Fruit fly (Drosophila melanogaster): Measurements from ENCODE around the gene CG14645.

The CG14645 gene

DNA sequence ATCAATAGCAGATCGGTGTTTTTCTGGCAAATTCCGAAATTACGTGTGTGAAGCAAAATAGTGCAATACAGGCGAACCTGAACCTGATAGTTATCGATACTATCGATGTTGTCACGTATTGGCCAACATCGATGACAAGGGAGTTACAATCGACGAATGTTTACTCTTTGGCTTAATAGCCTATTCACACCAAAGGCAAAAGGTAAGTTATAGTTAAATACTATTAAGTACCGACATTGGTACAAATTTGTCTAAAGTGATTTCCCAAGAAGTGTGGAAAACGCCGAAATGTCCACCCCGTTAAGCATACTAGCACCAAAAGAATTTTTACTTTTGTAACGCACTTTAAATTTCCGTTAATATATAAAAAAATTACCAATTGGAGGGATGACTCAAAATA lies 934 bp upstream of the CG14645 start, which contains the start of gene CG9776 (continued):
- TF ChIP-seq bowl (GFP tag; IDR thresholded peaks at IDR 0.05), result no peak
- peak; percentile 76 for TF ChIP-seq pum (GFP tag; optimal IDR thresholded peaks at IDR 0.05)
- TF ChIP-seq ato (GFP tag; IDR thresholded peaks at IDR 0.05; ENCODE audit: partially characterized antibody), result peak; percentile 99
- TF ChIP-seq CG8290 (GFP tag; optimal IDR thresholded peaks at IDR 0.05), result peak; percentile 84
- peak; percentile 67 to 93 for TF ChIP-seq CG8290 (tag; optimal IDR thresholded peaks at IDR 0.05)
- TF ChIP-seq CG10462 (GFP tag; optimal IDR thresholded peaks at IDR 0.05), result peak; percentile 8
- no peak for TF ChIP-seq CTCF (GFP tag; optimal IDR thresholded peaks at IDR 0.05)
- TF ChIP-seq H15 (GFP tag; IDR thresholded peaks at IDR 0.05), result 0 out of 3 replicates have a peak, but pooled peaks have one; percentile 13
- TF ChIP-seq Kr (GFP tag; optimal IDR thresholded peaks at IDR 0.05), result no peak
- peak; percentile 62 for TF ChIP-seq NfI (GFP tag; optimal IDR thresholded peaks at IDR 0.05)
- TF ChIP-seq tx (GFP tag; optimal IDR thresholded peaks at IDR 0.05), result peak; percentile 37
- peak; percentile 98 for TF ChIP-seq zen2 (GFP tag; IDR thresholded peaks at IDR 0.05; ENCODE audit: partially characterized antibody)
- no peak for TF ChIP-seq CG13894 (tag; optimal IDR thresholded peaks at IDR 0.05)
- TF ChIP-seq CG6683 (GFP tag; optimal IDR thresholded peaks at IDR 0.05), result no peak
- peak; percentile 44 for TF ChIP-seq CG15479 (GFP tag; optimal IDR thresholded peaks at IDR 0.05)
- peak; percentile 73 for TF ChIP-seq CHES-1-like (GFP tag; optimal IDR thresholded peaks at IDR 0.05)
- TF ChIP-seq CG10147 (GFP tag; optimal IDR thresholded peaks at IDR 0.05), result no peak
- peak; percentile 97 for TF ChIP-seq CG42726 (GFP tag; IDR thresholded peaks at IDR 0.05; ENCODE audit: partially characterized antibody)
- TF ChIP-seq Aef1 (GFP tag; IDR thresholded peaks at IDR 0.05), result no peak
- TF ChIP-seq slou (GFP tag; optimal IDR thresholded peaks at IDR 0.05), result peak; percentile 6
- TF ChIP-seq CG11695 (GFP tag; IDR thresholded peaks at IDR 0.05), result 0 out of 3 replicates have a peak, but pooled peaks have one; percentile 11
- peak; percentile 98 for TF ChIP-seq BEAF-32 (GFP tag; optimal IDR thresholded peaks at IDR 0.05)
- peak; percentile 6 for TF ChIP-seq CG8089 (GFP tag; optimal IDR thresholded peaks at IDR 0.05)
- TF ChIP-seq inv (GFP tag; IDR thresholded peaks at IDR 0.05; ENCODE audit: partially characterized antibody), result peak; percentile 98
- peak; percentile 63; the same call in 1 of the 2 replicates for TF ChIP-seq ara (GFP tag; IDR thresholded peaks at IDR 0.05)
- peak; percentile 97 for TF ChIP-seq HLH4C (GFP tag; IDR thresholded peaks at IDR 0.05; ENCODE audit: partially characterized antibody)
- TF ChIP-seq trem (tag; optimal IDR thresholded peaks at IDR 0.05), result peak; percentile 71
- TF ChIP-seq exex (tag; optimal IDR thresholded peaks at IDR 0.05), result no peak
- TF ChIP-seq amos (GFP tag; IDR thresholded peaks at IDR 0.05; ENCODE audit: partially characterized antibody), result peak; percentile 99
- no peak for TF ChIP-seq gem (tag; optimal IDR thresholded peaks at IDR 0.05)
- no peak for TF ChIP-seq so (GFP tag; IDR thresholded peaks at IDR 0.05)
- no peak for TF ChIP-seq Spps (tag; optimal IDR thresholded peaks at IDR 0.05)
- TF ChIP-seq dysf (GFP tag; IDR thresholded peaks at IDR 0.05), result peak; percentile 74
- TF ChIP-seq CG11398 (GFP tag; optimal IDR thresholded peaks at IDR 0.05), result no peak
- TF ChIP-seq CG32532 (GFP tag; IDR thresholded peaks at IDR 0.05), result peak; percentile 70
- TF ChIP-seq prd (optimal IDR thresholded peaks at IDR 0.05), result no peak
- peak; percentile 54; the same call in 2 of the 3 replicates for TF ChIP-seq prd (GFP tag; IDR thresholded peaks at IDR 0.05)
- TF ChIP-seq jing (GFP tag; optimal IDR thresholded peaks at IDR 0.05), result no peak
- TF ChIP-seq oc (tag; optimal IDR thresholded peaks at IDR 0.05), result no peak
- no peak for TF ChIP-seq Jarid2 (GFP tag; optimal IDR thresholded peaks at IDR 0.05)
- TF ChIP-seq CG14710 (tag; optimal IDR thresholded peaks at IDR 0.05), result peak; percentile 78
- no peak for TF ChIP-seq emc (GFP tag; optimal IDR thresholded peaks at IDR 0.05)
- peak; percentile 43 for TF ChIP-seq Side (GFP tag; optimal IDR thresholded peaks at IDR 0.05)
- peak; percentile 53; the same call in 1 of the 2 replicates for TF ChIP-seq rib (GFP tag; IDR thresholded peaks at IDR 0.05)
- peak; percentile 90 for TF ChIP-seq Doc3 (GFP tag; IDR thresholded peaks at IDR 0.05; ENCODE audit: partially characterized antibody)
- TF ChIP-seq unc-4 (GFP tag; IDR thresholded peaks at IDR 0.05; ENCODE audit: partially characterized antibody), result peak; percentile 96
- no peak for TF ChIP-seq cad (GFP tag; optimal IDR thresholded peaks at IDR 0.05)
- peak; percentile 15 for TF ChIP-seq D19B (GFP tag; optimal IDR thresholded peaks at IDR 0.05)
- TF ChIP-seq ems (GFP tag; optimal IDR thresholded peaks at IDR 0.05), result peak; percentile 70
- no peak for TF ChIP-seq CG6654 (GFP tag; optimal IDR thresholded peaks at IDR 0.05)
- peak; percentile 64 for TF ChIP-seq Ssrp (tag; optimal IDR thresholded peaks at IDR 0.05)

All from whole organism, embryonic.